Worm (Caenorhabditis elegans) whole organism, young adult: Measurements from ENCODE around the gene rbg-1.

Experiments used
- B0035.1 ChIP-seq: sonication (generic microtip); optimal IDR thresholded peaks from 2 replicates; lab custom pipeline; 2016; ENCODE audit warnings: missing genetic modification characterization, mild to moderate bottlenecking, missing compliant biosample characterization, missing genotype, missing genetic modification reagents
- B0336.3 ChIP-seq: fragments of 200-800 bp; sonication (Bioruptor generic); IDR thresholded peaks from 2 replicates; pipeline ENCODE4 v1.3.6; 2022; ENCODE audit warnings: missing genetic modification characterization, missing compliant biosample characterization
- D2030.7 ChIP-seq: fragments of 200-800 bp; sonication (Bioruptor generic); IDR thresholded peaks from 2 replicates; pipeline ENCODE4 v1.3.6; 2022; ENCODE audit warnings: missing genetic modification reagents, missing genetic modification characterization, missing compliant biosample characterization
- F33H1.4 ChIP-seq: fragments of 200-800 bp; sonication (Bioruptor generic); IDR thresholded peaks from 2 replicates; pipeline ENCODE4 v1.3.6; 2022; ENCODE audit warnings: missing genetic modification reagents, missing genetic modification characterization, missing compliant biosample characterization
- F57A8.1 ChIP-seq: fragments of 200-800 bp; sonication (Bioruptor generic); optimal IDR thresholded peaks from 2 replicates; lab custom pipeline; 2018; ENCODE audit warnings: mild to moderate bottlenecking, missing genetic modification characterization, moderate library complexity, missing compliant biosample characterization
- F57C9.4 ChIP-seq: sonication (generic microtip); optimal IDR thresholded peaks from 2 replicates; lab custom pipeline; 2017; ENCODE audit warnings: mild to moderate bottlenecking, missing genetic modification characterization, missing compliant biosample characterization
- K12H6.12 ChIP-seq: fragments of 200-800 bp; sonication (Bioruptor generic); optimal IDR thresholded peaks from 2 replicates; lab custom pipeline; 2018; ENCODE audit warnings: mild to moderate bottlenecking, missing genetic modification characterization, missing compliant biosample characterization
- Y56A3A.18 ChIP-seq: fragments of 200-800 bp; sonication (Bioruptor generic); IDR thresholded peaks from 2 replicates; pipeline ENCODE4 v1.3.6; 2022; ENCODE audit warnings: missing genetic modification reagents, missing genetic modification characterization, missing compliant biosample characterization
- Y67H2A.10 ChIP-seq: fragments of 200-800 bp; sonication (Bioruptor generic); conservative IDR thresholded peaks from 2 replicates; pipeline ENCODE4 v1.3.6; 2022; ENCODE audit warnings: missing genetic modification reagents, missing genetic modification characterization, missing compliant biosample characterization
- aptf-3 ChIP-seq: fragments of 200-800 bp; sonication (Bioruptor generic); IDR thresholded peaks from 2 replicates; pipeline ENCODE4 v1.3.6; 2022; ENCODE audit warnings: missing genetic modification characterization, missing compliant biosample characterization
- athp-1 ChIP-seq: sonication (generic microtip); optimal IDR thresholded peaks from 2 replicates; lab custom pipeline; 2017; ENCODE audit warnings: mild to moderate bottlenecking, missing genetic modification characterization, missing compliant biosample characterization
- attf-3 ChIP-seq: fragments of 200-800 bp; sonication (Bioruptor generic); conservative IDR thresholded peaks from 2 replicates; pipeline ENCODE4 v1.3.6; 2022; ENCODE audit warnings: missing genetic modification reagents, missing genetic modification characterization, missing compliant biosample characterization
- bed-1 ChIP-seq: fragments of 200-800 bp; sonication (Bioruptor generic); IDR thresholded peaks from 2 replicates; pipeline ENCODE4 v1.3.6; 2022; ENCODE audit warnings: missing genetic modification reagents, missing genetic modification characterization, missing compliant biosample characterization
- ccch-3 ChIP-seq: fragments of 200-800 bp; sonication (Bioruptor generic); optimal IDR thresholded peaks from 2 replicates; lab custom pipeline; 2018; ENCODE audit warnings: mild to moderate bottlenecking, missing genetic modification characterization, missing compliant biosample characterization
- cebp-2 ChIP-seq: fragments of 200-800 bp; sonication (Bioruptor generic); IDR thresholded peaks from 2 replicates; pipeline ENCODE4 v1.3.6; 2022; ENCODE audit warnings: missing genetic modification characterization, missing compliant biosample characterization
- ceh-27 ChIP-seq: fragments of 200-800 bp; sonication (Bioruptor generic); optimal IDR thresholded peaks from 2 replicates; lab custom pipeline; 2018; ENCODE audit warnings: mild to moderate bottlenecking, missing genetic modification characterization, moderate library complexity, missing compliant biosample characterization
- ceh-40 ChIP-seq: fragments of 200-800 bp; sonication (Bioruptor generic); IDR thresholded peaks from 2 replicates; pipeline ENCODE4 v1.3.6; 2022; ENCODE audit warnings: missing genetic modification characterization, missing compliant biosample characterization
- dpl-1 ChIP-seq: fragments of 150-350 bp; optimal IDR thresholded peaks from 2 replicates; lab custom pipeline; 2014; ENCODE audit warnings: missing biosample characterization, missing genetic modification reagents, missing genetic modification characterization
- egl-18 ChIP-seq: fragments of 200-800 bp; sonication (Bioruptor generic); IDR thresholded peaks from 2 replicates; pipeline ENCODE4 v1.3.6; 2022; ENCODE audit warnings: missing genetic modification reagents, missing genetic modification characterization, missing compliant biosample characterization
- ets-4 ChIP-seq: fragments of 200-800 bp; sonication (Bioruptor generic); optimal IDR thresholded peaks from 2 replicates; lab custom pipeline; 2018; ENCODE audit warnings: mild to moderate bottlenecking, missing genetic modification characterization, missing compliant biosample characterization
- fkh-3 ChIP-seq: sonication (generic microtip); optimal IDR thresholded peaks from 2 replicates; lab custom pipeline; 2016; ENCODE audit warnings: mild to moderate bottlenecking, missing genetic modification characterization, missing compliant biosample characterization
- gei-17 ChIP-seq: fragments of 200-800 bp; sonication (Bioruptor generic); optimal IDR thresholded peaks from 2 replicates; lab custom pipeline; 2018; ENCODE audit warnings: mild to moderate bottlenecking, missing genetic modification characterization, missing compliant biosample characterization
- hlh-12 ChIP-seq: sonication (generic microtip); optimal IDR thresholded peaks from 2 replicates; lab custom pipeline; 2016; ENCODE audit warnings: missing genetic modification characterization, missing compliant biosample characterization
- hlh-26 ChIP-seq: fragments of 200-800 bp; sonication (Bioruptor generic); conservative IDR thresholded peaks from 2 replicates; pipeline ENCODE4 v1.3.6; 2022; ENCODE audit warnings: missing genetic modification reagents, missing genetic modification characterization, missing compliant biosample characterization
- hmg-1.2 ChIP-seq: fragments of 200-800 bp; sonication (Bioruptor generic); IDR thresholded peaks from 2 replicates; pipeline ENCODE4 v1.3.6; 2022; ENCODE audit warnings: missing genetic modification reagents, missing genetic modification characterization, missing compliant biosample characterization
- hsf-1 ChIP-seq: fragments of 200-800 bp; sonication (Bioruptor generic); IDR thresholded peaks from 2 replicates; pipeline ENCODE4 v1.3.6; 2022; ENCODE audit warnings: missing genetic modification reagents, missing genetic modification characterization, missing compliant biosample characterization
- lin-40 ChIP-seq: sonication (generic microtip); optimal IDR thresholded peaks from 2 replicates; lab custom pipeline; 2016; ENCODE audit warnings: missing genetic modification characterization, mild to moderate bottlenecking, missing compliant biosample characterization, missing genotype, missing genetic modification reagents
- lir-1 ChIP-seq: fragments of 200-800 bp; sonication (Bioruptor generic); conservative IDR thresholded peaks from 2 replicates; pipeline ENCODE4 v1.3.6; 2022; ENCODE audit warnings: missing genetic modification reagents, missing genetic modification characterization, missing compliant biosample characterization
- lsl-1 ChIP-seq: fragments of 200-800 bp; sonication (Bioruptor generic); optimal IDR thresholded peaks from 2 replicates; lab custom pipeline; 2018; ENCODE audit warnings: mild to moderate bottlenecking, missing genetic modification characterization, moderate library complexity, missing compliant biosample characterization
- madf-10 ChIP-seq: sonication (generic microtip); optimal IDR thresholded peaks from 2 replicates; lab custom pipeline; 2016; ENCODE audit warnings: mild to moderate bottlenecking, missing genetic modification characterization, missing compliant biosample characterization
- madf-8 ChIP-seq: fragments of 200-800 bp; sonication (Bioruptor generic); conservative IDR thresholded peaks from 2 replicates; pipeline ENCODE4 v1.3.6; 2022; ENCODE audit warnings: missing genetic modification reagents, missing genetic modification characterization, missing compliant biosample characterization
- mel-28 ChIP-seq: sonication (generic microtip); optimal IDR thresholded peaks from 2 replicates; lab custom pipeline; 2016; ENCODE audit warnings: borderline replicate concordance, mild to moderate bottlenecking, missing genetic modification characterization, missing compliant biosample characterization
- pha-4 ChIP-seq: fragments of 150-350 bp; sonication (generic microtip); optimal IDR thresholded peaks from 2 replicates; lab custom pipeline; 2014; ENCODE audit warnings: missing biosample characterization, missing genetic modification reagents, missing genetic modification characterization
- sea-2 ChIP-seq: fragments of 200-800 bp; sonication (Bioruptor generic); IDR thresholded peaks from 2 replicates; pipeline ENCODE4 v1.3.6; 2022; ENCODE audit warnings: missing genetic modification characterization, missing compliant biosample characterization
- snpc-4 ChIP-seq, 5 experiments: fragments of 150-350 bp in 1 of 5; sonication (generic microtip) in 4 of 5; optimal IDR thresholded peaks; 2 replicates each; lab custom pipeline; 2014 to 2018; ENCODE audit warnings: missing genetic modification characterization in 5 of 5, missing biosample characterization in 3 of 5, antibody characterized with exemption in 2 of 5, mild to moderate bottlenecking in 2 of 5, missing compliant biosample characterization in 2 of 5, missing genotype in 2 of 5, moderate library complexity in 2 of 5, missing genetic modification reagents in 1 of 5
- sptf-2 ChIP-seq: fragments of 200-800 bp; sonication (Bioruptor generic); optimal IDR thresholded peaks from 2 replicates; lab custom pipeline; 2018; ENCODE audit warnings: mild to moderate bottlenecking, missing genetic modification characterization, missing compliant biosample characterization
- zfh-2 ChIP-seq: fragments of 200-800 bp; sonication (Bioruptor generic); conservative IDR thresholded peaks from 2 replicates; pipeline ENCODE4 v1.3.6; 2022; ENCODE audit warnings: missing genetic modification reagents, missing genetic modification characterization, missing compliant biosample characterization
- ztf-18 ChIP-seq: sonication (generic microtip); optimal IDR thresholded peaks from 2 replicates; lab custom pipeline; 2016; ENCODE audit warnings: missing genotype, mild to moderate bottlenecking, missing genetic modification characterization, missing compliant biosample characterization
- ztf-28 ChIP-seq: fragments of 200-800 bp; sonication (Bioruptor generic); IDR thresholded peaks from 2 replicates; pipeline ENCODE4 v1.3.6; 2022; ENCODE audit warnings: missing genetic modification reagents, missing genetic modification characterization, missing compliant biosample characterization
- ztf-6 ChIP-seq: fragments of 200-800 bp; sonication (Bioruptor generic); IDR thresholded peaks from 2 replicates; pipeline ENCODE4 v1.3.6; 2022; ENCODE audit warnings: missing genetic modification reagents, missing genetic modification characterization, missing compliant biosample characterization

Gene rbg-1

ce11 chrX:14951797-14952196, 31.5 kb upstream of the rbg-1 start (continued):
- TF ChIP-seq K12H6.12 (tag; lab: Kevin White, UChicago) (no peak), lir-1 (GFP tag; lab: Robert Waterston, UW) (no peak), ztf-18 (tag; lab: Kevin White, UChicago) (no peak), hsf-1 (GFP tag; lab: Robert Waterston, UW) (no peak), snpc-4 (GFP tag; optimal IDR thresholded peaks at IDR 0.05; lab: Kevin White, UChicago) (no peak), snpc-4 (tag; optimal IDR thresholded peaks at IDR 0.05; lab: Kevin White, UChicago) (peak in 1 of 4 experiments; percentile 36), athp-1 (tag; lab: Kevin White, UChicago) (no peak), D2030.7 (GFP tag; lab: Robert Waterston, UW) (peak; percentile 25; the same call in 1 of the 2 replicates)

- no peak for TF ChIP-seq cebp-2
- TF ChIP-seq mel-28 (tag; lab: Kevin White, UChicago), result no peak
- no peak for TF ChIP-seq F57C9.4
- TF ChIP-seq pha-4 (tag; lab: Kevin White, UChicago), result no peak
- TF ChIP-seq lsl-1 (GFP tag; lab: Kevin White, UChicago), result no peak
- TF ChIP-seq Y56A3A.18 (GFP tag; lab: Robert Waterston, UW), result no peak
- no peak for TF ChIP-seq hmg-1.2 (GFP tag; lab: Robert Waterston, UW)
- no peak for TF ChIP-seq snpc-4 (GFP tag; optimal IDR thresholded peaks at IDR 0.05; lab: Kevin White, UChicago)
- TF ChIP-seq snpc-4 (tag; optimal IDR thresholded peaks at IDR 0.05; lab: Kevin White, UChicago), result no peak
- TF ChIP-seq ceh-40 (GFP tag; lab: Robert Waterston, UW), result no peak
- TF ChIP-seq hlh-12, result no peak
- no peak for TF ChIP-seq bed-1
- no peak for TF ChIP-seq B0336.3 (GFP tag; lab: Robert Waterston, UW)
- no peak for TF ChIP-seq ets-4
- TF ChIP-seq ceh-27 (GFP tag; lab: Kevin White, UChicago), result no peak
- TF ChIP-seq ccch-3, result no peak
- no peak for TF ChIP-seq egl-18
Observed at ce11 chrX:14954548-14954947, 28.8 kb upstream of the rbg-1 start, which contains the start of gene pag-3. Gene pag-3 (minus strand): TSS chrX:14954648.

- TF ChIP-seq sptf-2 (GFP tag; lab: Kevin White, UChicago), result no peak
- TF ChIP-seq lin-40 (tag; lab: Kevin White, UChicago), result no peak
- no peak for TF ChIP-seq ets-4
- TF ChIP-seq madf-10 (tag; lab: Kevin White, UChicago), result no peak
- no peak for TF ChIP-seq lir-1 (GFP tag; lab: Robert Waterston, UW)
- TF ChIP-seq aptf-3 (GFP tag; lab: Robert Waterston, UW), result no peak
- TF ChIP-seq zfh-2, result no peak
- no peak for TF ChIP-seq egl-18
- TF ChIP-seq madf-8 (GFP tag; lab: Robert Waterston, UW), result no peak
- TF ChIP-seq ztf-28 (GFP tag; lab: Robert Waterston, UW), result no peak
- no peak for TF ChIP-seq F57A8.1
- TF ChIP-seq B0035.1, result no peak
- TF ChIP-seq attf-3, result no peak
- TF ChIP-seq F33H1.4, result no peak
Observed at ce11 chrX:14957176-14957575, 26.2 kb upstream of the rbg-1 start.

ce11 chrX:14958401-14958800, 24.9 kb upstream of the rbg-1 start:
- TF ChIP-seq sea-2 (GFP tag; lab: Robert Waterston, UW), result no peak
- TF ChIP-seq ceh-27 (GFP tag; lab: Kevin White, UChicago), result no peak
- no peak for TF ChIP-seq ztf-6 (GFP tag; lab: Robert Waterston, UW)
- TF ChIP-seq gei-17 (GFP tag; lab: Kevin White, UChicago), result no peak
- TF ChIP-seq dpl-1 (GFP tag; lab: Kevin White, UChicago), result no peak
- no peak for TF ChIP-seq hlh-26 (GFP tag; lab: Robert Waterston, UW)
- TF ChIP-seq fkh-3 (tag; lab: Kevin White, UChicago), result no peak
- no peak for TF ChIP-seq F57C9.4
- TF ChIP-seq Y67H2A.10 (GFP tag; lab: Robert Waterston, UW), result no peak
- TF ChIP-seq, all 124 proteins: peak for 0
